Worm (Caenorhabditis elegans) whole organism, L2 larva: ENCODE measurements around the gene F14E5.8.

Experiments
- unc-62 ChIP-seq: fragments of 150-350 bp; optimal IDR thresholded peaks from 2 replicates; lab custom pipeline; 2014; ENCODE audit warnings: missing biosample characterization, missing genetic modification reagents, missing genetic modification characterization
- ztf-1 ChIP-seq: fragments of 200-800 bp; sonication (Bioruptor generic); conservative IDR thresholded peaks from 2 replicates; pipeline ENCODE4 v1.3.6; 2022; ENCODE audit warnings: missing genetic modification characterization, missing compliant biosample characterization

DNA sequence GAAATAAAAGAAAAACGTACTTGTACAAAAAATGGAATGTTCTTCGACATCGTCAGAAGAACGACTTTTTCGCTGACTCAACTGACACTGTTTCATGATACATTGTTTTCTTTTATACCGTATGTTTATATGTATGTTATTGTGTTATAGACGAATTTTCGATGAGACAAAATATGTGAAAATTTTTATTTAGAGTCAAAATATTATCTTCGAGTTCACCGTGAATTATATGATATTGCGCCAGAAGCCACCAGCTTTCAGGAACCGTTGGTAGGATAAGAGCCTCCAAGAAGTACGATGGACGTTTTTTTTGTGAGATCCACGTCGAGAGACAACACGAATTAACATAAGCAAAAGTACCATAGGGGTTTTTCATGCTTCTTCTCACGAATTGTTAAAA, 36.2 kb downstream of the F14E5.8 start, which contains the start of gene F22B5.6:
- no peak for TF ChIP-seq unc-62 (GFP tag; lab: Kevin White, UChicago)
- TF ChIP-seq ztf-1 (GFP tag; lab: Robert Waterston, UW): no peak
